Worm (Caenorhabditis elegans) whole organism, L1 larva: ENCODE results near the gene srg-50.

Experiments used
- F16B12.6 ChIP-seq: fragments of 150-350 bp; optimal IDR thresholded peaks from 2 replicates; lab custom pipeline; 2014; ENCODE audit warnings: missing biosample characterization, missing genetic modification characterization
- aha-1 ChIP-seq: fragments of 150-350 bp; optimal IDR thresholded peaks from 2 replicates; lab custom pipeline; 2014; ENCODE audit warnings: missing biosample characterization, missing genetic modification characterization
- alr-1 ChIP-seq: fragments of 200-800 bp; sonication (Bioruptor generic); optimal IDR thresholded peaks from 2 replicates; lab custom pipeline; 2018; ENCODE audit warnings: borderline replicate concordance, mild to moderate bottlenecking, missing genetic modification characterization, missing compliant biosample characterization
- aly-2 ChIP-seq: fragments of 150-350 bp; optimal IDR thresholded peaks from 2 replicates; lab custom pipeline; 2014; ENCODE audit warnings: missing biosample characterization, missing genetic modification characterization
- ama-1 ChIP-seq: fragments of 150-350 bp; optimal IDR thresholded peaks from 2 replicates; lab custom pipeline; 2014
- ceh-63 ChIP-seq: fragments of 200-800 bp; sonication (Bioruptor generic); optimal IDR thresholded peaks from 2 replicates; lab custom pipeline; 2018; ENCODE audit warnings: mild to moderate bottlenecking, missing genetic modification characterization, missing compliant biosample characterization
- ceh-8 ChIP-seq: fragments of 200-800 bp; sonication (Bioruptor generic); optimal IDR thresholded peaks from 2 replicates; lab custom pipeline; 2018; ENCODE audit warnings: mild to moderate bottlenecking, missing genetic modification characterization, moderate library complexity, missing compliant biosample characterization
- ceh-82 ChIP-seq, 3 experiments: fragments of 150-350 bp in 1 of 3; sonication (generic microtip) in 2 of 3; optimal IDR thresholded peaks; 2 replicates each; lab custom pipeline; 2014 to 2017; ENCODE audit warnings: missing biosample characterization in 3 of 3, missing genetic modification characterization in 3 of 3
- ces-1 ChIP-seq: fragments of 150-350 bp; optimal IDR thresholded peaks from 2 replicates; lab custom pipeline; 2014; ENCODE audit warnings: missing biosample characterization, missing genetic modification reagents, missing genetic modification characterization
- dpl-1 ChIP-seq, 3 experiments: fragments of 150-350 bp in 2 of 3; sonication (generic microtip) in 1 of 3; optimal IDR thresholded peaks; 2 replicates each; lab custom pipeline; 2014 to 2017; ENCODE audit warnings: missing biosample characterization in 3 of 3, missing genetic modification characterization in 3 of 3, missing genetic modification reagents in 3 of 3
- dsc-1 ChIP-seq: sonication (generic microtip); optimal IDR thresholded peaks from 2 replicates; lab custom pipeline; 2016; ENCODE audit warnings: mild to moderate bottlenecking, missing genetic modification characterization, missing compliant biosample characterization
- efl-1 ChIP-seq, 4 experiments: fragments of 150-350 bp; optimal IDR thresholded peaks in 3 of 4; peaks in 1 of 4; 1 replicate in 1 of 4; 2 replicates in 3 of 4; lab custom pipeline; 2014; ENCODE audit warnings: missing biosample characterization in 2 of 4, missing genetic modification characterization in 2 of 4, missing genetic modification reagents in 2 of 4
- egl-27 ChIP-seq, 2 experiments: fragments of 150-350 bp in 1 of 2; sonication (generic microtip); optimal IDR thresholded peaks; 3 replicates each; lab custom pipeline; 2017 to 2018; ENCODE audit warnings: missing biosample characterization in 2 of 2, missing genetic modification characterization in 2 of 2, missing genetic modification reagents in 2 of 2
- elt-3 ChIP-seq, 6 experiments: fragments of 150-350 bp in 1 of 6; sonication (generic microtip); optimal IDR thresholded peaks; 2 replicates each; lab custom pipeline; 2017 to 2018; ENCODE audit warnings: missing biosample characterization in 6 of 6, missing genetic modification characterization in 6 of 6, inconsistent platforms in 1 of 6
- fkh-10 ChIP-seq: sonication (generic microtip); optimal IDR thresholded peaks from 2 replicates; lab custom pipeline; 2017; ENCODE audit warnings: missing biosample characterization, missing genetic modification reagents, missing genetic modification characterization
- fkh-4 ChIP-seq: sonication (generic microtip); optimal IDR thresholded peaks from 2 replicates; lab custom pipeline; 2016; ENCODE audit warnings: missing compliant biosample characterization, missing genetic modification characterization, borderline replicate concordance
- hlh-17 ChIP-seq: fragments of 200-800 bp; sonication (Bioruptor generic); optimal IDR thresholded peaks from 2 replicates; lab custom pipeline; 2018; ENCODE audit warnings: missing genetic modification characterization, mild to moderate bottlenecking, missing compliant biosample characterization, moderate library complexity, borderline replicate concordance
- hlh-4 ChIP-seq: sonication (generic microtip); optimal IDR thresholded peaks from 2 replicates; lab custom pipeline; 2016; ENCODE audit warnings: mild to moderate bottlenecking, missing genetic modification characterization, missing compliant biosample characterization
- irx-1 ChIP-seq: sonication (generic microtip); optimal IDR thresholded peaks from 2 replicates; lab custom pipeline; 2016; ENCODE audit warnings: missing genetic modification characterization, missing compliant biosample characterization
- jun-1 ChIP-seq: fragments of 150-350 bp; optimal IDR thresholded peaks from 2 replicates; lab custom pipeline; 2014; ENCODE audit warnings: missing biosample characterization, missing genetic modification reagents, missing genetic modification characterization
- lin-15B ChIP-seq: fragments of 150-350 bp; sonication (generic microtip); optimal IDR thresholded peaks from 3 replicates; lab custom pipeline; 2014; ENCODE audit warnings: missing biosample characterization, missing genetic modification characterization
- lin-35 ChIP-seq, 2 experiments: fragments of 150-350 bp; optimal IDR thresholded peaks; 2 replicates each; lab custom pipeline; 2014; ENCODE audit warnings: missing biosample characterization in 2 of 2, missing genetic modification characterization in 2 of 2, missing genetic modification reagents in 2 of 2
- lin-39 ChIP-seq: fragments of 150-350 bp; optimal IDR thresholded peaks from 2 replicates; lab custom pipeline; 2014; ENCODE audit warnings: missing biosample characterization, missing genetic modification reagents, missing genetic modification characterization
- mep-1 ChIP-seq: fragments of 150-350 bp; optimal IDR thresholded peaks from 2 replicates; lab custom pipeline; 2014; ENCODE audit warnings: missing biosample characterization, missing genetic modification characterization
- nhr-11 ChIP-seq: fragments of 150-350 bp; optimal IDR thresholded peaks from 2 replicates; lab custom pipeline; 2014; ENCODE audit warnings: missing biosample characterization, missing genetic modification characterization
- nhr-12 ChIP-seq: sonication (generic microtip); optimal IDR thresholded peaks from 2 replicates; lab custom pipeline; 2017; ENCODE audit warnings: missing biosample characterization, missing genetic modification characterization
- nhr-19 ChIP-seq: fragments of 200-800 bp; sonication (Bioruptor generic); conservative IDR thresholded peaks from 2 replicates; pipeline ENCODE4 v1.3.6; 2022; ENCODE audit warnings: missing genetic modification characterization, missing compliant biosample characterization
- nhr-20 ChIP-seq: sonication (generic microtip); optimal IDR thresholded peaks from 2 replicates; lab custom pipeline; 2016; ENCODE audit warnings: mild to moderate bottlenecking, missing genetic modification characterization, missing compliant biosample characterization
- nhr-71 ChIP-seq: sonication (generic microtip); optimal IDR thresholded peaks from 2 replicates; lab custom pipeline; 2016; ENCODE audit warnings: mild to moderate bottlenecking, missing genetic modification characterization, moderate library complexity, missing compliant biosample characterization
- nhr-77 ChIP-seq: fragments of 150-350 bp; optimal IDR thresholded peaks from 2 replicates; lab custom pipeline; 2014; ENCODE audit warnings: missing biosample characterization, missing genetic modification characterization
- nhr-84 ChIP-seq: sonication (generic microtip); optimal IDR thresholded peaks from 2 replicates; lab custom pipeline; 2017; ENCODE audit warnings: missing biosample characterization, missing genetic modification characterization
- nhr-85 ChIP-seq: sonication (generic microtip); peaks from one replicate; lab custom pipeline; 2016; ENCODE audit warnings: missing genetic modification characterization, inconsistent platforms, missing compliant biosample characterization
- pqm-1 ChIP-seq: sonication (generic microtip); optimal IDR thresholded peaks from 3 replicates; lab custom pipeline; 2017; ENCODE audit warnings: missing biosample characterization, missing genetic modification characterization
- rnt-1 ChIP-seq: sonication (generic microtip); optimal IDR thresholded peaks from 2 replicates; lab custom pipeline; 2016; ENCODE audit warnings: mild to moderate bottlenecking, missing genetic modification characterization, moderate library complexity, missing compliant biosample characterization
- snu-23 ChIP-seq: sonication (generic microtip); optimal IDR thresholded peaks from 2 replicates; lab custom pipeline; 2016; ENCODE audit warnings: missing genetic modification characterization, missing compliant biosample characterization
- sox-4 ChIP-seq: sonication (generic microtip); optimal IDR thresholded peaks from 2 replicates; lab custom pipeline; 2016; ENCODE audit warnings: missing genetic modification characterization, missing compliant biosample characterization
- sup-37 ChIP-seq: fragments of 200-800 bp; sonication (Bioruptor generic); optimal IDR thresholded peaks from 2 replicates; lab custom pipeline; 2018; ENCODE audit warnings: mild to moderate bottlenecking, missing genetic modification characterization, missing compliant biosample characterization
- tlp-1 ChIP-seq: fragments of 150-350 bp; optimal IDR thresholded peaks from 2 replicates; lab custom pipeline; 2014; ENCODE audit warnings: missing biosample characterization, missing genetic modification characterization
- unc-62 ChIP-seq: fragments of 150-350 bp; optimal IDR thresholded peaks from 2 replicates; lab custom pipeline; 2014; ENCODE audit warnings: missing biosample characterization, missing genetic modification reagents, missing genetic modification characterization
- unc-86 ChIP-seq: sonication (generic microtip); optimal IDR thresholded peaks from 2 replicates; lab custom pipeline; 2016; ENCODE audit warnings: missing genetic modification characterization, missing compliant biosample characterization
- vab-15 ChIP-seq: sonication (generic microtip); optimal IDR thresholded peaks from 2 replicates; lab custom pipeline; 2017; ENCODE audit warnings: missing genotype, mild to moderate bottlenecking, missing genetic modification characterization, missing compliant biosample characterization
- zag-1 ChIP-seq: fragments of 150-350 bp; optimal IDR thresholded peaks from 2 replicates; lab custom pipeline; 2014; ENCODE audit warnings: missing biosample characterization, missing genetic modification characterization
- zip-4 ChIP-seq: fragments of 200-800 bp; sonication (Bioruptor generic); optimal IDR thresholded peaks from 2 replicates; lab custom pipeline; 2018; ENCODE audit warnings: mild to moderate bottlenecking, missing genetic modification characterization, moderate library complexity, missing compliant biosample characterization
- ztf-11 ChIP-seq, 2 experiments: sonication (generic microtip); optimal IDR thresholded peaks; 2 replicates each; lab custom pipeline; 2016 to 2017; ENCODE audit warnings: missing genetic modification characterization in 2 of 2, missing biosample characterization in 1 of 2, missing compliant biosample characterization in 1 of 2
- ztf-4 ChIP-seq: fragments of 150-350 bp; optimal IDR thresholded peaks from 2 replicates; lab custom pipeline; 2014; ENCODE audit warnings: missing biosample characterization, missing genetic modification characterization

srg-50 gene

DNA sequence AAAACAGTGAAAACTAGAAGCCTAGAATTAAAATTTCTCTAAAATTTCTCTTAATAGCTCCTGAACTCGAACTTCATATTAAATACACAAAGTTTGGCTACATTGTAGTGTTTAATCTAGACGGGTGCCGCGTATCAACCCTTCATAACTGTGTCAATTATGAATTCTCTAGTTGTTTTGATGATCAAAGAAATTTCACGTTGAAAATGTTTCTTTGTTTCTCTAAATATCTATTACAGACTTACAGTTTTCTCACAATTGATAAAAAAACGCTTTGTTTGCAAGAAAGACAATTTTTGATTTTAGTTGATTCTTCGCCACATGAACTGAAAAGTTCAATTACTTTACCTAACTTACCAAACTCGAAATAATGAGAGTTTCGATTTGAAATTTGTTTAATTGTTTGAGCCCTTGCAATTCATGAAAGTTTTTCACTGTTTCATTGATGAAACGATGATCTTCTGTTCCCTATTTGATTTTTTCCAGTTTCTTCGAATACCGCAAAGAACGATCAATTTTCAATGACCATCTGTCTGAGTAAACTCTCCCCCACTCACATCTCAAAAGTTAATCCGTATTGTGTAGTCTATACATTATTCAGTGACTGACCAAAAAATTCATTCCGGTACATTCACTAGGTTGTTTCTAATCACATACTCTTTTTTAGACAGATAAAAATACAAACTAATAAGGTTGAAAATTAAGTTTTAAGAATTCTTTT, 28.2 kb downstream of the srg-50 start (continued):
- TF ChIP-seq elt-3 (tag; optimal IDR thresholded peaks at IDR 0.05; lab: Kevin White, UChicago), result no peak
- no peak for TF ChIP-seq lin-39
- TF ChIP-seq nhr-85 (tag; lab: Kevin White, UChicago), result no peak
- TF ChIP-seq nhr-19 (GFP tag; lab: Robert Waterston, UW), result peak; percentile 96
- TF ChIP-seq jun-1, result no peak
- TF ChIP-seq ama-1 (lab: Kevin White, UChicago), result no peak
- TF ChIP-seq dpl-1 (GFP tag; optimal IDR thresholded peaks at IDR 0.05; lab: Kevin White, UChicago), result no peak
- TF ChIP-seq F16B12.6 (tag; lab: Kevin White, UChicago), result no peak
- no peak for TF ChIP-seq lin-35 (GFP tag; optimal IDR thresholded peaks at IDR 0.05; lab: Kevin White, UChicago)
- no peak for TF ChIP-seq nhr-77
- no peak for TF ChIP-seq tlp-1
- TF ChIP-seq hlh-4 (tag; lab: Kevin White, UChicago), result no peak
- peak; percentile 18 for TF ChIP-seq sox-4 (tag; lab: Kevin White, UChicago)
- TF ChIP-seq rnt-1 (tag; lab: Kevin White, UChicago), result no peak
- no peak for TF ChIP-seq irx-1
- TF ChIP-seq nhr-12, result no peak
- no peak for TF ChIP-seq ceh-8 (GFP tag; lab: Kevin White, UChicago)
- TF ChIP-seq ces-1 (GFP tag; lab: Kevin White, UChicago), result no peak
- TF ChIP-seq sup-37 (GFP tag; lab: Kevin White, UChicago), result no peak
- no peak for TF ChIP-seq zip-4 (GFP tag; lab: Kevin White, UChicago)
- TF ChIP-seq lin-15B, result no peak
- TF ChIP-seq dsc-1, result no peak
- TF ChIP-seq ztf-11 (tag; optimal IDR thresholded peaks at IDR 0.05; lab: Kevin White, UChicago), result no peak
- no peak for TF ChIP-seq nhr-11 (tag; lab: Kevin White, UChicago)
- TF ChIP-seq unc-86, result no peak
- TF ChIP-seq nhr-84 (tag; lab: Kevin White, UChicago), result no peak
- no peak for TF ChIP-seq pqm-1 (tag; lab: Kevin White, UChicago)
- no peak for TF ChIP-seq zag-1 (tag; lab: Kevin White, UChicago)
- no peak for TF ChIP-seq egl-27 (tag; optimal IDR thresholded peaks at IDR 0.05; lab: Kevin White, UChicago)
- TF ChIP-seq mep-1 (tag; lab: Kevin White, UChicago), result peak; percentile 46
- TF ChIP-seq ceh-63, result no peak
- no peak for TF ChIP-seq efl-1 (optimal IDR thresholded peaks at IDR 0.05; lab: Kevin White, UChicago)
- TF ChIP-seq efl-1 (GFP tag; optimal IDR thresholded peaks at IDR 0.05 in 1 of 2; lab: Kevin White, UChicago), result no peak
- no peak for TF ChIP-seq fkh-10 (GFP tag; lab: Kevin White, UChicago)
- peak; percentile 76 for TF ChIP-seq nhr-71 (tag; lab: Kevin White, UChicago)
- no peak for TF ChIP-seq fkh-4
- TF ChIP-seq ceh-82 (tag; optimal IDR thresholded peaks at IDR 0.05; lab: Kevin White, UChicago), result no peak
- TF ChIP-seq unc-62 (GFP tag; lab: Kevin White, UChicago), result no peak
- TF ChIP-seq nhr-20 (tag; lab: Kevin White, UChicago), result peak; percentile 74
- TF ChIP-seq aly-2 (tag; lab: Kevin White, UChicago), result no peak
- peak; percentile 66 for TF ChIP-seq snu-23 (GFP tag; lab: Kevin White, UChicago)
- no peak for TF ChIP-seq hlh-17 (GFP tag; lab: Kevin White, UChicago)
- TF ChIP-seq vab-15 (tag; lab: Kevin White, UChicago), result no peak
- peak; percentile 38 for TF ChIP-seq ztf-4 (tag; lab: Kevin White, UChicago)
- no peak for TF ChIP-seq alr-1 (tag; lab: Kevin White, UChicago)
- TF ChIP-seq aha-1 (tag; lab: Kevin White, UChicago), result no peak
